Worm (Caenorhabditis elegans): ENCODE measurements around the gene Y38H6C.24.

DNA sequence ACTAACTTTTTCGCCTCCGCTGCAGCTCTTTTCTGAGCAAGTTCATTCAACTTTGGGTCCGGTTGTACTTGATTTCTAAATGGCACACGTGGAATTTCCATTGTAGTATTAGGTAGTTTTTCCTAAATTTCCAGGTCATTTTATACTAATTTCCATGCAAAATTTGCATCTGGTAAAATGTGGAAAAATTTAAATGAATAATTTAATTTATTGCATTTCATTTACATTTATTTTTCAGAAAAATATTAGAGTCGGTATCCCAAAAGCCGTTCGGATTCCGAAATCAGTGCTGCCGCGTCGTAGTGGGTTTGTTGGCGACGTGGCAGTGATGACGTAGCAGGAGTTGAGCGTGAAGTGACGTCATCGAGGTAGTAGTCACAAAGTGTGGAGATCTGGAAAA lies 20.8 kb downstream of the Y38H6C.24 start, which contains the start of gene Y38H6C.18:
- TF ChIP-seq ztf-16 (tag; optimal IDR thresholded peaks at IDR 0.05) (no peak), unc-3 (GFP tag; conservative IDR thresholded peaks at IDR 0.05) (no peak), unc-3 (tag; optimal IDR thresholded peaks at IDR 0.05) (no peak), ceh-14 (tag; optimal IDR thresholded peaks at IDR 0.05) (no peak), pqm-1 (tag; optimal IDR thresholded peaks at IDR 0.05) (no peak), C38D4.7 (GFP tag; optimal IDR thresholded peaks at IDR 0.05) (no peak), npax-4 (tag; optimal IDR thresholded peaks at IDR 0.05) (no peak), ets-4 (tag; optimal IDR thresholded peaks at IDR 0.05) (no peak), syd-9 (tag; optimal IDR thresholded peaks at IDR 0.05) (no peak), nhr-11 (tag; optimal IDR thresholded peaks at IDR 0.05) (no peak), nfya-1 (tag; optimal IDR thresholded peaks at IDR 0.05) (no peak), elt-2 (tag; optimal IDR thresholded peaks at IDR 0.05) (no peak), fax-1 (tag; optimal IDR thresholded peaks at IDR 0.05) (no peak), unc-55 (GFP tag; optimal IDR thresholded peaks at IDR 0.05) (no peak), K09A11.1 (tag; optimal IDR thresholded peaks at IDR 0.05; ENCODE audit: insufficient read depth) (no peak)
